Fruit fly (Drosophila melanogaster) whole organism, wandering third instar larva: ENCODE data around the gene CG32110.

ENCODE experiments used
- GATAd ChIP-seq: sonication (Bioruptor generic); optimal IDR thresholded peaks from 2 replicates; lab custom pipeline; 2016; ENCODE audit warnings: missing biosample characterization, missing genetic modification characterization
- sage ChIP-seq: fragments of 200-800 bp; sonication (Bioruptor generic); optimal IDR thresholded peaks from 2 replicates; lab custom pipeline; 2016; ENCODE audit warnings: missing biosample characterization, mild to moderate bottlenecking, missing genetic modification characterization

DNA sequence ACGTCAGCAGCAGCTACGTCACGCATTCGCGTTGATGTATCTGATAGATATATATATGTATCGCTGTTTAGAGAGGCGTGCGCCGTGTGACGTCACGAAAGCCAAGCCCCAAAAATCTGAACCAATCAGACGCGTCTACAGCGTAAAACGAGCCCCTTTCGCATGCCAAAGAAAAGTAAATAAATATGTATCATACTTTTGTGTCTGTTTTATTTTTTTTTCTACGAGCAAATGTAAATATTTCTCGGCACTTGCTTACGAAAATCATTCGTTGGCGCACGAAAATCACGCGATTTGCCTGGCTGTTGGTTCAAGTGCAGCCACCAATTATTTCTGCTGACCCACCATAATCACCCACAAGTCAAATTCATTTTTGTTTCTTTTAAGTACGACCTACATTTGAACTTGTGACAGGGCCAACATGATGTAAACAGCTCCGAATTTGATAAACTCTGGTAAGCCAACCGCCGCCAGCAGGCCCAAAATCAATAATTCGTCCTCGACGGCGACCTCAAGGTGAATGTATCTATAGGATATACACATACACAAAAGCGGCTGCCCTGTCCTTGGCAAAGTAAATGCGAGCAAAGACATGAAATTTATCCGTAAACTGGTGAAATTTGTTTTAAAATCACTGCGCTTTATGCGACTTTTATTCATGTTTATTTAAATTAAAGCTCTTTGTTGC is 26.1 kb downstream of the CG32110 start:
- TF ChIP-seq sage (GFP tag; lab: Kevin White, UChicago) (no peak), GATAd (no peak)
